Fruit fly (Drosophila melanogaster) whole organism, pupa: ENCODE data around the gene CG14273.

Source experiments
- CG10348 ChIP-seq: fragments of 200-800 bp; sonication (Bioruptor generic); IDR thresholded peaks from 2 replicates; pipeline ENCODE4 v1.3.6; 2022; ENCODE audit warnings: missing biosample characterization, missing genetic modification characterization
- CG12605 ChIP-seq: fragments of 200-800 bp; sonication (Bioruptor generic); IDR thresholded peaks from 2 replicates; pipeline ENCODE4 v1.3.6; 2022; ENCODE audit warnings: missing biosample characterization, missing genetic modification characterization
- CG13204 ChIP-seq: fragments of 200-800 bp; sonication (Bioruptor generic); optimal IDR thresholded peaks from 2 replicates; lab custom pipeline; 2018; ENCODE audit warnings: missing biosample characterization, mild to moderate bottlenecking, missing genetic modification characterization, moderate library complexity
- CG14655 ChIP-seq: fragments of 200-800 bp; sonication (Bioruptor generic); optimal IDR thresholded peaks from 3 replicates; lab custom pipeline; 2017; ENCODE audit warnings: mild to moderate bottlenecking, missing biosample characterization, missing genetic modification reagents, missing genetic modification characterization
- CG15710 ChIP-seq: fragments of 200-800 bp; sonication (Bioruptor generic); optimal IDR thresholded peaks from 2 replicates; lab custom pipeline; 2018; ENCODE audit warnings: missing biosample characterization, mild to moderate bottlenecking, missing genetic modification characterization, moderate library complexity
- CG17806 ChIP-seq: fragments of 200-800 bp; sonication (Bioruptor generic); optimal IDR thresholded peaks from 2 replicates; lab custom pipeline; 2018; ENCODE audit warnings: missing biosample characterization, mild to moderate bottlenecking, missing genetic modification characterization, moderate library complexity
- CG32121 ChIP-seq: fragments of 200-800 bp; sonication (Bioruptor generic); IDR thresholded peaks from 2 replicates; pipeline ENCODE4 v1.3.6; 2022; ENCODE audit warnings: missing biosample characterization, missing genetic modification characterization
- CG34367 ChIP-seq: fragments of 200-800 bp; sonication (Bioruptor generic); optimal IDR thresholded peaks from 2 replicates; lab custom pipeline; 2018; ENCODE audit warnings: missing biosample characterization, mild to moderate bottlenecking, missing genetic modification characterization
- CG4496 ChIP-seq: fragments of 200-800 bp; sonication (Bioruptor generic); IDR thresholded peaks from 3 replicates; pipeline ENCODE4 v1.3.6; 2022; ENCODE audit warnings: missing biosample characterization, missing genetic modification characterization
- CG8159 ChIP-seq: fragments of 200-800 bp; sonication (Bioruptor generic); optimal IDR thresholded peaks from 3 replicates; lab custom pipeline; 2018; ENCODE audit warnings: missing biosample characterization, mild to moderate bottlenecking, missing genetic modification characterization, moderate library complexity
- CG8301 ChIP-seq: fragments of 200-800 bp; sonication (Bioruptor generic); optimal IDR thresholded peaks from 2 replicates; lab custom pipeline; 2018; ENCODE audit warnings: missing biosample characterization, mild to moderate bottlenecking, missing genetic modification characterization
- CG9948 ChIP-seq: fragments of 200-800 bp; sonication (Bioruptor generic); optimal IDR thresholded peaks from 2 replicates; lab custom pipeline; 2018; ENCODE audit warnings: missing biosample characterization, mild to moderate bottlenecking, missing genetic modification characterization, moderate library complexity
- D1 ChIP-seq: fragments of 200-800 bp; sonication (Bioruptor generic); optimal IDR thresholded peaks from 2 replicates; lab custom pipeline; 2018; ENCODE audit warnings: missing biosample characterization, mild to moderate bottlenecking, missing genetic modification characterization, moderate library complexity
- EcR ChIP-seq: fragments of 200-800 bp; sonication (Bioruptor generic); optimal IDR thresholded peaks from 3 replicates; lab custom pipeline; 2019; ENCODE audit warnings: missing biosample characterization, missing genetic modification characterization, mild to moderate bottlenecking, moderate library complexity, missing genetic modification reagents
- Ets98B ChIP-seq: fragments of 200-800 bp; sonication (Bioruptor generic); IDR thresholded peaks from 2 replicates; pipeline ENCODE4 v1.3.6; 2022; ENCODE audit warnings: missing biosample characterization, missing genetic modification characterization
- Pif1A ChIP-seq: fragments of 200-800 bp; sonication (Bioruptor generic); optimal IDR thresholded peaks from 3 replicates; lab custom pipeline; 2016; ENCODE audit warnings: missing biosample characterization, missing genetic modification characterization
- Pif1B ChIP-seq: fragments of 200-800 bp; sonication (Bioruptor generic); optimal IDR thresholded peaks from 3 replicates; lab custom pipeline; 2016; ENCODE audit warnings: missing biosample characterization, missing genetic modification characterization
- Snoo ChIP-seq: fragments of 200-800 bp; sonication (Bioruptor generic); optimal IDR thresholded peaks from 3 replicates; lab custom pipeline; 2017; ENCODE audit warnings: missing biosample characterization, mild to moderate bottlenecking, missing genetic modification characterization, inconsistent platforms
- fd96Ca ChIP-seq: fragments of 200-800 bp; sonication (Bioruptor generic); IDR thresholded peaks from 3 replicates; pipeline ENCODE4 v1.3.6; 2022; ENCODE audit warnings: missing biosample characterization, missing genetic modification characterization
- gl ChIP-seq: fragments of 200-800 bp; sonication (Bioruptor generic); optimal IDR thresholded peaks from 2 replicates; lab custom pipeline; 2018; ENCODE audit warnings: missing biosample characterization, mild to moderate bottlenecking, missing genetic modification characterization
- rn ChIP-seq: fragments of 200-800 bp; sonication (Bioruptor generic); IDR thresholded peaks from 2 replicates; pipeline ENCODE4 v1.3.6; 2022; ENCODE audit warnings: missing biosample characterization, missing genetic modification characterization

The CG14273 gene

dm6 chr2L:8376717-8377116 is 34.2 kb downstream of the CG14273 start, which contains the start of the genes CG13390 and CG17294:
TSS of gene CG13390 (minus strand) at chr2L:8376797.
TSS of gene CG17294 (plus strand) at chr2L:8377035.
- TF ChIP-seq Pif1A (GFP tag; lab: Kevin White, UChicago) (peak; percentile 99), CG4496 (GFP tag; lab: Robert Waterston, UW) (peak; percentile 100), CG9948 (peak; percentile 100), CG13204 (peak; percentile 98), CG12605 (GFP tag; lab: Robert Waterston, UW) (peak; percentile 99), CG15710 (tag; lab: Kevin White, UChicago) (peak; percentile 100), CG8159 (tag; lab: Kevin White, UChicago) (peak; percentile 100), Ets98B (GFP tag; lab: Robert Waterston, UW) (peak; percentile 100), fd96Ca (GFP tag; lab: Robert Waterston, UW) (peak; percentile 96), CG10348 (GFP tag; lab: Robert Waterston, UW) (peak; percentile 97), D1 (tag; lab: Kevin White, UChicago) (peak; percentile 99), Snoo (tag; lab: Kevin White, UChicago) (peak; percentile 100), rn (peak; percentile 99), CG8301 (tag; lab: Kevin White, UChicago) (peak; percentile 99), CG34367 (peak; percentile 99), EcR (GFP tag; lab: Kevin White, UChicago) (peak; percentile 72), CG17806 (tag; lab: Kevin White, UChicago) (peak; percentile 100), CG32121 (GFP tag; lab: Robert Waterston, UW) (peak; percentile 100), gl (tag; lab: Kevin White, UChicago) (peak; percentile 98), CG14655 (GFP tag; lab: Kevin White, UChicago) (peak; percentile 100), Pif1B (GFP tag; lab: Kevin White, UChicago) (peak; percentile 99)

dm6 chr2L:8381508-8382036 is 39.1 kb downstream of the CG14273 start, which contains the start of gene AlaRS:
TSS of gene AlaRS (minus strand) at chr2L:8381764.
- peak; percentile 21 for TF ChIP-seq Snoo (tag; lab: Kevin White, UChicago)
- no peak for TF ChIP-seq CG13204
- TF ChIP-seq rn, result no peak
- peak; percentile 5 for TF ChIP-seq CG34367
- no peak for TF ChIP-seq CG12605 (GFP tag; lab: Robert Waterston, UW)
- TF ChIP-seq CG15710 (tag; lab: Kevin White, UChicago), result peak; percentile 32
- no peak for TF ChIP-seq D1 (tag; lab: Kevin White, UChicago)
- TF ChIP-seq CG14655 (GFP tag; lab: Kevin White, UChicago), result peak; percentile 2
- peak; percentile 28 for TF ChIP-seq CG17806 (tag; lab: Kevin White, UChicago)
- no peak for TF ChIP-seq CG10348 (GFP tag; lab: Robert Waterston, UW)
- TF ChIP-seq CG9948, result peak; percentile 16
- TF ChIP-seq CG32121 (GFP tag; lab: Robert Waterston, UW), result no peak
- TF ChIP-seq Pif1A (GFP tag; lab: Kevin White, UChicago), result peak; percentile 31
- TF ChIP-seq EcR (GFP tag; lab: Kevin White, UChicago), result no peak
- peak; percentile 36 for TF ChIP-seq CG8159 (tag; lab: Kevin White, UChicago)
- peak; percentile 37 for TF ChIP-seq Ets98B (GFP tag; lab: Robert Waterston, UW)
- peak; percentile 51 for TF ChIP-seq Pif1B (GFP tag; lab: Kevin White, UChicago)
- TF ChIP-seq, all 21 proteins: peak for 10

- TF ChIP-seq CG8159 (tag; lab: Kevin White, UChicago) (peak; percentile 47), rn (peak; percentile 15; the same call in 1 of the 2 replicates), Pif1B (GFP tag; lab: Kevin White, UChicago) (peak; percentile 34), Pif1A (GFP tag; lab: Kevin White, UChicago) (peak; percentile 48), D1 (tag; lab: Kevin White, UChicago) (no peak), CG32121 (GFP tag; lab: Robert Waterston, UW) (no peak), CG15710 (tag; lab: Kevin White, UChicago) (peak; percentile 37), gl (tag; lab: Kevin White, UChicago) (peak; percentile 44), CG14655 (GFP tag; lab: Kevin White, UChicago) (peak; percentile 25), CG12605 (GFP tag; lab: Robert Waterston, UW) (no peak), Snoo (tag; lab: Kevin White, UChicago) (peak; percentile 67), CG4496 (GFP tag; lab: Robert Waterston, UW) (peak; percentile 80), fd96Ca (GFP tag; lab: Robert Waterston, UW) (no peak; the same call in 2 of the 3 replicates), EcR (GFP tag; lab: Kevin White, UChicago) (peak; percentile 0), CG17806 (tag; lab: Kevin White, UChicago) (peak; percentile 34), Ets98B (GFP tag; lab: Robert Waterston, UW) (peak; percentile 66), CG13204 (no peak), CG34367 (peak; percentile 7), CG8301 (tag; lab: Kevin White, UChicago) (peak; percentile 17), CG10348 (GFP tag; lab: Robert Waterston, UW) (no peak), CG9948 (no peak)
Measured at dm6 chr2L:8382646-8383045, 40.2 kb downstream of the CG14273 start, which contains the start of the genes CG13392 and Rcd4. TSS of gene CG13392 (minus strand) at chr2L:8382807. TSS of gene Rcd4 (plus strand) at chr2L:8382861.

dm6 chr2L:8384108-8384601 is 41.7 kb downstream of the CG14273 start, which contains the start of the genes Dad1 and CG13384:
TSS of gene Dad1 (minus strand) at chr2L:8384137.
TSS of gene CG13384 (plus strand) at chr2L:8384455.
- TF ChIP-seq CG14655 (GFP tag; lab: Kevin White, UChicago) (peak; percentile 93), CG4496 (GFP tag; lab: Robert Waterston, UW) (peak; percentile 88), CG13204 (no peak), fd96Ca (GFP tag; lab: Robert Waterston, UW) (no peak), Snoo (tag; lab: Kevin White, UChicago) (peak; percentile 92), D1 (tag; lab: Kevin White, UChicago) (peak; percentile 86), CG10348 (GFP tag; lab: Robert Waterston, UW) (peak; percentile 61; the same call in 1 of the 2 replicates), CG17806 (tag; lab: Kevin White, UChicago) (peak; percentile 92), rn (peak; percentile 81), CG32121 (GFP tag; lab: Robert Waterston, UW) (peak; percentile 90), Ets98B (GFP tag; lab: Robert Waterston, UW) (peak; percentile 76), CG15710 (tag; lab: Kevin White, UChicago) (peak; percentile 95), EcR (GFP tag; lab: Kevin White, UChicago) (peak; percentile 22), CG9948 (peak; percentile 92), Pif1B (GFP tag; lab: Kevin White, UChicago) (peak; percentile 69), CG34367 (peak; percentile 86), gl (tag; lab: Kevin White, UChicago) (peak; percentile 30), CG8159 (tag; lab: Kevin White, UChicago) (peak; percentile 96), CG12605 (GFP tag; lab: Robert Waterston, UW) (peak; percentile 78), Pif1A (GFP tag; lab: Kevin White, UChicago) (peak; percentile 33), CG8301 (tag; lab: Kevin White, UChicago) (peak; percentile 86)
- TF ChIP-seq, all 21 proteins: peak for 19
